Fruit fly (Drosophila melanogaster): ENCODE measurements around the gene Larp7.
A peak's percentile ranks its signal among the peaks of the same experiment; 100 is the strongest.

Larp7 gene

DNA sequence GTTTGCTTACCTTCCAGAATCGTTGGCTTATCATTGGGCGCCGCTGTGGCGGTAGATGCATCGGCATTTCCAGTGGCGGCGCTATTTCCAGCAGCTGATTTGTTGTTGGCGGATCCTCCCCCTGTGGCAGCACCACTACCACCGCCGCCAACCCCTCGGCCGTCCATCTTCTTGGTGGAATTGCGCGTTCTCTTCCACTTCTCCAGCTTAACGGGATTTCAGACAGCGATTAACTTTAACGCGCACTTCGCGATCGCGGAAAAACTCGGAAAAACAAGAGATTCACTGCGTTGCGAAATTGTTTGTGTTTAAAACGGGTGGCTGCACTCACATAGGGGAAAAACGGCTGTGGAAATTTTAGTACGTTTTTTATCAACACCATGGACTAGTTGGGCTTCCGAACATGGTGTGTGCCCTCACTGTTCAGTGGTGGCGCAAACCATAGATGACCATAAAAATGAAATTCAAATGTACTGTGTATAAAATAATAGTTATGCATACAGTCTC is 39.2 kb downstream of the Larp7 start, which contains the start of gene c11.1:
c11.1 (minus strand) TSS at position 335 of the 507 bp plus-strand sequence.
- no peak for TF ChIP-seq gl (tag; optimal IDR thresholded peaks at IDR 0.05)
- TF ChIP-seq CG14655 (GFP tag; optimal IDR thresholded peaks at IDR 0.05): no peak
- peak; percentile 49; the same call in 1 of the 3 replicates for TF ChIP-seq CG4496 (GFP tag; IDR thresholded peaks at IDR 0.05)
- peak; percentile 50; the same call in 1 of the 2 replicates for TF ChIP-seq CG32121 (GFP tag; IDR thresholded peaks at IDR 0.05)

DNA sequence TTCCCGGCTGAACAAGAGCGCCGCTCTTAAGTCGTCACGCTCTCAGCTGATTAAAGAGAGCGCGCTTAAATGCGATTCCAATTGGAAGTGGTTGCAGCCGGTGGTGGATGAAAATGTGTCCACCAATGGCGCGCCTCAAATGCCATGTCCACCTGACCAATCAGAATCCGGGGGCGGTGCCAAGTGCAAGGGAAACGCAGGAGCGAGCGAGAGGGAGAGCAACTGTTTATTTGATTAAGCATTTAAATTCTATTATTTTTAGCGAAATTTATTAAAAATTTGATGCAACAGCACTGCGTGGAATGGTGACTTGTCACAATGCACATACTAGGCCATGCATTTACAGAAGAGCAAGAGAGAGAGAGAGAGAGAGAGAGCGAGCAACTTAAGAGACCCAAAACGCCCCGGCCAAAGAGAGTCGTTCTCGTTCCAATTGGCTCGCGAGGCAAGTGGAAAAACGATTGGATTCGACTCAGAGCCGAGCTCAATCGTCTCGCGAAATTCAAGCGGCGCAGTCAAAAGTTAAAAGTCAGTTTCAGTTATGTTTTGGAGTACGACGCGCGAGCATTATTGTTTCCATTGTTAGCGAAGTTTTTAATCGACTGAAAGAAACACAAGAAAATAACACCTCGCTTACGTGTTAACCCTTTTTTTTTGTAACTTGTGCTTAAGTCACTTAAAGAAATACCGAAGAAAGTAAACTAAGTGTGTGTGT is 40.6 kb downstream of the Larp7 start, which contains the start of gene lz:
lz (plus strand) TSS at position 626 of the 715 bp plus-strand sequence.
- no peak for TF ChIP-seq CG8301 (tag; optimal IDR thresholded peaks at IDR 0.05)
- TF ChIP-seq CG12605 (GFP tag; IDR thresholded peaks at IDR 0.05): peak; percentile 28; the same call in 1 of the 2 replicates

- TF ChIP-seq D1 (tag; optimal IDR thresholded peaks at IDR 0.05) (no peak), CG10348 (GFP tag; IDR thresholded peaks at IDR 0.05) (no peak), CG8159 (tag; optimal IDR thresholded peaks at IDR 0.05) (no peak), CG9948 (tag; optimal IDR thresholded peaks at IDR 0.05) (no peak), Pif1A (GFP tag; optimal IDR thresholded peaks at IDR 0.05) (no peak), EcR (GFP tag; optimal IDR thresholded peaks at IDR 0.05) (no peak)
Observed at dm6 chrX:9286386-9286785, 42.8 kb downstream of the Larp7 start.

- TF ChIP-seq CG14655 (GFP tag; optimal IDR thresholded peaks at IDR 0.05): no peak
- no peak for TF ChIP-seq CG15710 (tag; optimal IDR thresholded peaks at IDR 0.05)
- TF ChIP-seq CG8159 (tag; optimal IDR thresholded peaks at IDR 0.05): no peak
- no peak for TF ChIP-seq rn (GFP tag; IDR thresholded peaks at IDR 0.05)
- no peak for TF ChIP-seq Pif1A (GFP tag; optimal IDR thresholded peaks at IDR 0.05)
- no peak for TF ChIP-seq CG17806 (tag; optimal IDR thresholded peaks at IDR 0.05)
- TF ChIP-seq CG13204 (GFP tag; optimal IDR thresholded peaks at IDR 0.05): no peak
Observed at dm6 chrX:9291270-9291669, 47.7 kb downstream of the Larp7 start.

DNA sequence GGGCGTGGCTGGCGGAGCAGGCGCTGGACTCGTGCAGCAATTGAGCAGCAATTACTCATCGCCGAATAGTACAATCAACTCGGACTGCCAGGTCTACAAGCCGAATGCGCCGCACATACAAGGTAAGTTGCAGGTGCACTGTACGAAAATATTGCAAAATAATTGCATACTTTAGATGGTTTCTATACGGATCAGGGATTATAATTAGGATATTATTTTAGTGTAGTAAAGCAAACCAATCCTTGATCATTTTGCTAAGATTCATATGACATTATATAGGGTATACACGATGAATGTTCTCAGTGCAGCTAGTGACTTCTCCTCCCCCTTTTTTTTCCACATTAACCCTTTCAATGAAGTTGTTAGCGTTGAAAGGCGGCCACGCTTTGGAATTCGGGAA is 51.9 kb downstream of the Larp7 start:
- no peak for TF ChIP-seq rn (GFP tag; IDR thresholded peaks at IDR 0.05)
- TF ChIP-seq CG17806 (tag; optimal IDR thresholded peaks at IDR 0.05): peak; percentile 6
- TF ChIP-seq CG32121 (GFP tag; IDR thresholded peaks at IDR 0.05): no peak
- TF ChIP-seq CG34367 (tag; optimal IDR thresholded peaks at IDR 0.05): no peak
- TF ChIP-seq fd96Ca (GFP tag; IDR thresholded peaks at IDR 0.05): no peak
- peak; percentile 35 for TF ChIP-seq CG8159 (tag; optimal IDR thresholded peaks at IDR 0.05)
- peak; percentile 4 for TF ChIP-seq CG14655 (GFP tag; optimal IDR thresholded peaks at IDR 0.05)
- peak; percentile 15 for TF ChIP-seq CG15710 (tag; optimal IDR thresholded peaks at IDR 0.05)
